Worm (Caenorhabditis elegans): ENCODE data around the gene fbxa-82.

The fbxa-82 gene

DNA sequence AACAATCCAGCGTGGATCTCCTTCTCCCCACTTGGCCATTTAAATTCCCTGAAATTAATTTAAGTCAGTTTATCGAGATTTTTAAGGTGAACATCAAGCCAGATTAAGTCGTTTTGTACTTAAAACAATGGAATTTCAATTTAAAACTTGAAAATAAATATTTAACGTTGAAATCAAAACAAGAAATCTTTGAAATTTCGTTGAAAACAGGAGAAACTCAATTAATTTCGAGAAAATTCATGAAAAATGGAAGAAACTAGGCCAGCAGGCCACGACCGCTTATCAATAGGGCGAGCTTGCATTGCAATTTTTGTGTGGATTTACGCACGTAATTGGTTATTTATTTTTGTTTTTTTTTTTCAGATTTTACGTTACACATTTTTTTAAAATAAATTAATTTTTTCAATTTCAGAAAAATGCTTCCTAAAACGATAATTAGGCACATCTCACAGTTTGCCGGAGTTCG lies 33.0 kb upstream of the fbxa-82 start, which contains the start of the genes ahsa-1 and C01G10.7:
ahsa-1 (minus strand) TSS at position 51 of the 466 bp plus-strand sequence.
C01G10.7 (plus strand) TSS at position 413 of the 466 bp plus-strand sequence.
- TF ChIP-seq tbx-37 (GFP tag; conservative IDR thresholded peaks at IDR 0.05) = peak; percentile 70
- 0 out of 2 replicates have a peak, but pooled peaks have one; percentile 24 for TF ChIP-seq flt-1 (GFP tag; IDR thresholded peaks at IDR 0.05)
- no peak for TF ChIP-seq B0310.2 (tag; optimal IDR thresholded peaks at IDR 0.05)
- TF ChIP-seq tra-4 (tag; optimal IDR thresholded peaks at IDR 0.05) = no peak
- peak; percentile 10 for TF ChIP-seq hnd-1 (tag; optimal IDR thresholded peaks at IDR 0.05)
- no peak for TF ChIP-seq ceh-13 (GFP tag; optimal IDR thresholded peaks at IDR 0.05)
- no peak for TF ChIP-seq sea-1 (GFP tag; conservative IDR thresholded peaks at IDR 0.05)
- TF ChIP-seq scrt-1 (GFP tag; IDR thresholded peaks at IDR 0.05) = no peak
- TF ChIP-seq pes-1 (GFP tag; IDR thresholded peaks at IDR 0.05) = peak; percentile 78
- peak; percentile 16 for TF ChIP-seq ets-7 (tag; optimal IDR thresholded peaks at IDR 0.05)
- TF ChIP-seq ceh-36 (tag; optimal IDR thresholded peaks at IDR 0.05) = no peak
- no peak for TF ChIP-seq tbx-11 (GFP tag; IDR thresholded peaks at IDR 0.05)
- no peak for TF ChIP-seq hmg-4 (GFP tag; optimal IDR thresholded peaks at IDR 0.05)
- no peak for TF ChIP-seq ama-1 (optimal IDR thresholded peaks at IDR 0.05)
- peak; percentile 6 for TF ChIP-seq hmbx-1 (tag; optimal IDR thresholded peaks at IDR 0.05)
- no peak for TF ChIP-seq aly-1 (tag; optimal IDR thresholded peaks at IDR 0.05)
- peak; percentile 64 for TF ChIP-seq F13C5.2 (tag; optimal IDR thresholded peaks at IDR 0.05)

DNA sequence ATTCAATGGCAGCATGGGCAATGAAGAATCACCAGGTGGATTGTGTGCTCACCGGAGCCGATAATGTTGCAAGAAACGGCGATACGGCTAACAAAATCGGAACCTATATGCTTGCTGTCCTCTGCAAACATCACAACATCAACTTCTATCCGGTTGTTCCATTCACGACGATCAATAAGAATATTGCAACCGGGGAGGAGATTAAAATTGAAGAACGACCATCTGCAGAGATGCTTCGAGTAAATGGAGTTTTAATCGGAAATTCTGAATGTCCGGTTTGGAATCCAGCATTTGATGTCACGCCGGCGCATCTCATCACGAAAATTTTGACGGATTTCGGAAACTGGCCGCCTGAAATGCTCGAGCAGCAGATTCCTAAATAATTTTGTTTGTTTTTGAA lies 31.3 kb upstream of the fbxa-82 start:
- no peak for TF ChIP-seq tbx-37 (GFP tag; conservative IDR thresholded peaks at IDR 0.05)
- TF ChIP-seq sea-1 (GFP tag; conservative IDR thresholded peaks at IDR 0.05) = peak; percentile 62; the same call in 1 of the 2 replicates

DNA sequence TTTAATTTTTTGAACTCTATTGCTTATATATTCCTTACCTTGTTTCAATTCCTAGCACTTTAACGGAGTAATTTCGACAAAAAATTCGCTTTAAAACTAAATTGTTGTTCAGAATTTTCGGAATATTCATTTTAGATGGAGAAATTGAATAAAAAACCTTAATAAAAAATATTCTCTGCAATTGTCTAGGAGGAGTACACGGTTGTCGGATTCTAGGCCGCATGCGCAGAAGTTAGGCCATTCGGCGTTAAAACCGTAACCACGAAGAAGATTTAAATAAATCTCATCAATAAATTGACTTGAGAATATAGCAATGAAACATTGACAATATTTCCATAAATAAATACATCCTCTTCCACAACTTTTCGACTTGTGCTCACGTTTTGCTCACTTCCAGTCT lies 30.0 kb upstream of the fbxa-82 start, which contains the start of the genes C01G10.10 and C01G10.9:
C01G10.10 (minus strand) TSS at position 151 of the 400 bp plus-strand sequence.
C01G10.9 (plus strand) TSS at position 240 of the 400 bp plus-strand sequence.
- TF ChIP-seq ceh-36 (tag; optimal IDR thresholded peaks at IDR 0.05) (no peak), flt-1 (GFP tag; IDR thresholded peaks at IDR 0.05) (no peak), hmg-4 (GFP tag; optimal IDR thresholded peaks at IDR 0.05) (no peak), ceh-13 (GFP tag; optimal IDR thresholded peaks at IDR 0.05) (no peak), F13C5.2 (tag; optimal IDR thresholded peaks at IDR 0.05) (peak; percentile 31), tbx-11 (GFP tag; IDR thresholded peaks at IDR 0.05) (no peak), aly-1 (tag; optimal IDR thresholded peaks at IDR 0.05) (no peak), tra-4 (tag; optimal IDR thresholded peaks at IDR 0.05) (peak; percentile 4), scrt-1 (GFP tag; IDR thresholded peaks at IDR 0.05) (no peak), ets-7 (tag; optimal IDR thresholded peaks at IDR 0.05) (no peak), tbx-37 (GFP tag; conservative IDR thresholded peaks at IDR 0.05) (peak; percentile 60)

DNA sequence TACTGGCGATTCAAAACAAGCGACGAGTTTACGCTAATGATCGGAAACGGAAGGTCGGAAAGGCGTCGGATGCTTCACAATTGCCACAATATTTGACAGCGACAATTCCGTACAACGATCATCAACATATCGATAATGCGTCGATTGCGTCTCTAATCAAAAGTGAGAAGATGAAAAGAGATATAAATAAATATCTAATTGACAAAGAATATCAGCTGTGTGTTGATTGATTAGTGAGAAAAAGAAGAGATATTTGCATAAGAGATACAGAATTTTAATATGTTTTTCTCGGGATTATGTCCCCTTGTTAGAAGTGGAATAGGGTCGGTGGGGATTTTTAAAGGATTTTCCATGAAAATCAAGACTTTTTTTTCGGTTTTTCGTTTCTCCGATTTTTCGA lies 26.2 kb upstream of the fbxa-82 start:
- no peak for TF ChIP-seq pes-1 (GFP tag; IDR thresholded peaks at IDR 0.05)
- TF ChIP-seq B0310.2 (tag; optimal IDR thresholded peaks at IDR 0.05) = no peak
- no peak for TF ChIP-seq ets-7 (tag; optimal IDR thresholded peaks at IDR 0.05)
- TF ChIP-seq hmg-4 (GFP tag; optimal IDR thresholded peaks at IDR 0.05) = no peak
- TF ChIP-seq tra-4 (tag; optimal IDR thresholded peaks at IDR 0.05) = no peak
- no peak for TF ChIP-seq aly-1 (tag; optimal IDR thresholded peaks at IDR 0.05)
- no peak for TF ChIP-seq hnd-1 (tag; optimal IDR thresholded peaks at IDR 0.05)
- no peak for TF ChIP-seq ceh-36 (tag; optimal IDR thresholded peaks at IDR 0.05)

DNA sequence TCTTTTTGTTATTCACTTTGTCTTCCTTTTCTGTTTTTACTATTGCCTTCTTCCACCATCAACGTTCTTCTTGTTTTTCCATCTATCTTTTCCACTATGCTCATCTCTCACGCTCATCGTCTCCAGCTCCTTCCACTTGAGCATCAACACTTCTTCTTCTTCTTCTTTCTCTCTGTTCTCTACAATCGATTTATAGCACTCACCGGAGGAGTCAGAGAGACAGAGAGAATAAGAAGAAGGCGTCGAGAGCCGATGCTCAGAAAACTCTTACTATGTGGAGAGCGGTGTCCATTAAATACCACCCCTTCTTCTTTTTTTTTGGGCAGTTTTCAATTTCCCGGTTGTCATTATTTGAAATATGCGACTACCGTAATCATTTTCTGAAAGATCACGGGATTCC lies 22.6 kb upstream of the fbxa-82 start:
- TF ChIP-seq ets-7 (tag; optimal IDR thresholded peaks at IDR 0.05) (no peak), tra-4 (tag; optimal IDR thresholded peaks at IDR 0.05) (no peak), hmbx-1 (tag; optimal IDR thresholded peaks at IDR 0.05) (no peak), F13C5.2 (tag; optimal IDR thresholded peaks at IDR 0.05) (no peak), tbx-37 (GFP tag; conservative IDR thresholded peaks at IDR 0.05) (no peak)

DNA sequence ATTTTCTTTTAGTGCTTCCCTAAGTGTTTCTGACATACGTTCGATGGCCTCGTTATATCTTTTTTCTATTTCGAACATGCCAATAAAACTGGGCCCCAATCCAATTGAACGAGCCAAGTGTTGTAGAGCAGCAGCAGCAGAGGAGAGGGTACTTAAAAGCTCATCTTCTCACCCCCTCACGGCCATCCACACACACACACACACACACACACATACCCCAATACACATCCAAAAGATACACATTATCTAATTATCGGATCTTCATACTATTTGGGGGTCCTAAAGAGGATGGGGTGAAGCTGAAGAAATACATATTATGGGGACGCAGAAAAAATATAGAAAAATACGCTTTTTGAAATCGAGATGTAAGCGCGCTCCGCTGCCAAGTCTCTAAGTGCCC lies 20.4 kb upstream of the fbxa-82 start:
- TF ChIP-seq tra-4 (tag; optimal IDR thresholded peaks at IDR 0.05) (no peak), tbx-11 (GFP tag; IDR thresholded peaks at IDR 0.05) (0 out of 2 replicates have a peak, but pooled peaks have one; percentile 24)

DNA sequence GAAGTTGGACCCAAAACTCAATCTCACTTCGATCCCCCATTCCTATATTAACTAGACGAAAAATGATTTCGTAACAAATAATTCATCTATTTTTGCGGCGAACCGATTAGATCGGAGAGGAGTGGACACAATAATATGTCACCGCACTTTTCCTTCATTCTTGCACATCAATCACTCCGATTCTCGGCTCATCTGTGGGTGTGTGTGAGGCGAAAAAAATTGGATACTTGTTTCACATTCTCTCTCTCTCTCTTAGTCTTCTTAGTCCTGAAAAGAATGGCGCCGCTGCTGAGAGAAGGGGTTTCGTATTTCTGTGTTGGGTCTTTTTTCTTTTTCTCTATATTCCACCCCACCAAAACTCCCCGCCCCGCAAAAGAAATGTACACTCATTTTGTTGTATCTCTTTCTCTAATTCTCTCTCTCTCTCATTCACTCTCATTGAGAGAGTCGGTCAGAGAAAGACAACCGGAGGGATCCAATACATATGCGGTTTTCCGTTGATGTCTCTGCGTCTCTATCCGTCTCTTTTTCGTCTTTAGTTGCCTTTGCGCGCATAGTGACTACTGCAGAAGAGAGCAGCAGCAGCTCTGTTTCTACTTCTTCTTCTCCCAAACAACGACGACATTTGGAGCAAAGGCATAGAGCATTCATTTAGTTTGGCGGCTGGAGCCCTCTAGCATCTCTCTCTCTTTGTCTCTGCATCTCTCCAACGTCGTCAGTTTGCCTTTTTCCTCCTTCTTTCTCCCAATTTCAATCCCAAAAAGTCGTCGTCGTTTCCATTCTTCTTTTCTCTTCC lies 18.9 kb upstream of the fbxa-82 start, which contains the start of gene unc-76:
unc-76 (plus strand) TSS at position 746 of the 796 bp plus-strand sequence.
- TF ChIP-seq tbx-11 (GFP tag; IDR thresholded peaks at IDR 0.05) = no peak
- peak; percentile 14 for TF ChIP-seq aly-1 (tag; optimal IDR thresholded peaks at IDR 0.05)
- no peak for TF ChIP-seq scrt-1 (GFP tag; IDR thresholded peaks at IDR 0.05)
- TF ChIP-seq hnd-1 (tag; optimal IDR thresholded peaks at IDR 0.05) = no peak
- TF ChIP-seq pes-1 (GFP tag; IDR thresholded peaks at IDR 0.05) = no peak
- peak; percentile 53 for TF ChIP-seq hmg-4 (GFP tag; optimal IDR thresholded peaks at IDR 0.05)
- TF ChIP-seq tbx-37 (GFP tag; conservative IDR thresholded peaks at IDR 0.05) = no peak

DNA sequence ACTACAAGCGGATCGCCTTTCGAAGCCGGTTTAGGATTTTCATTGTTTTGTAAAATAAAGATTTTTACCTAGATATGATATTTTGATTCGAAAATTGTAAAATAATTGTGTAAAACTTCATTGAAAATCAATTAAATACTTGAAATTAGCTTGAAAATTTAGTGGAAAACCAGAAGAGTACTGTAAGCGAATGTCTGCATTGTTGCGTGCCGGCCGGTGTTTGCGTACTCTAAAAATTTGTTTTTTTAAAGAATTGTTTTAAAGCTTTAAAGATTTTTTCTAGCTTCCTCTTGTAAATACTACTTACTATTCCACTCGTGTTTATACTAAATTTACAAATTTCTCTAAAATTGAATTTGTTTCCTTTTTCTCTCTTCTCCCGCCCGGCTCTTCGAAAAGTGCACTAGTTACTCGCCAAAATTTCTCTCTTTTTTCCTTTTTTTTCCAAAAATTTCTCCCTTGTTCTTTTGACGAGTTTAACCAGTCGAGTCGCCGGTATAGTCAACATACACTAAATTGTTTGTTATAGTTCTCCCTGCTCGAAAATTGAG lies 17.2 kb upstream of the fbxa-82 start:
- TF ChIP-seq ceh-36 (tag; optimal IDR thresholded peaks at IDR 0.05) = no peak
- no peak for TF ChIP-seq ama-1 (optimal IDR thresholded peaks at IDR 0.05)
- TF ChIP-seq scrt-1 (GFP tag; IDR thresholded peaks at IDR 0.05) = no peak
- no peak for TF ChIP-seq aly-1 (tag; optimal IDR thresholded peaks at IDR 0.05)
- no peak for TF ChIP-seq sea-1 (GFP tag; conservative IDR thresholded peaks at IDR 0.05)
- no peak for TF ChIP-seq hmg-4 (GFP tag; optimal IDR thresholded peaks at IDR 0.05)
- TF ChIP-seq tbx-37 (GFP tag; conservative IDR thresholded peaks at IDR 0.05) = no peak

All from whole organism, early embryonic.